Worm (Caenorhabditis elegans): ENCODE data around the gene snrp-40.1.

ce11 chrX:11268970-11269369, 30.6 kb downstream of the snrp-40.1 start, which contains the start of gene C03A3.3:
- TF ChIP-seq pqm-1 (tag; optimal IDR thresholded peaks at IDR 0.05) (no peak), snu-23 (GFP tag; optimal IDR thresholded peaks at IDR 0.05) (no peak), sptf-1 (tag; optimal IDR thresholded peaks at IDR 0.05) (no peak), unc-98 (GFP tag; IDR thresholded peaks at IDR 0.05) (no peak), unc-62 (GFP tag; optimal IDR thresholded peaks at IDR 0.05) (no peak), skn-1 (tag; optimal IDR thresholded peaks at IDR 0.05) (no peak), elt-2 (tag; optimal IDR thresholded peaks at IDR 0.05) (no peak), ceh-63 (GFP tag; optimal IDR thresholded peaks at IDR 0.05) (no peak), ceh-8 (GFP tag; optimal IDR thresholded peaks at IDR 0.05) (no peak), nhr-76 (tag; optimal IDR thresholded peaks at IDR 0.05) (no peak), fos-1 (tag; optimal IDR thresholded peaks at IDR 0.05) (no peak)

Measured in whole organism, L1 larva.